Fruit fly (Drosophila melanogaster): ENCODE results near the gene Mettl14.

The Mettl14 gene

DNA sequence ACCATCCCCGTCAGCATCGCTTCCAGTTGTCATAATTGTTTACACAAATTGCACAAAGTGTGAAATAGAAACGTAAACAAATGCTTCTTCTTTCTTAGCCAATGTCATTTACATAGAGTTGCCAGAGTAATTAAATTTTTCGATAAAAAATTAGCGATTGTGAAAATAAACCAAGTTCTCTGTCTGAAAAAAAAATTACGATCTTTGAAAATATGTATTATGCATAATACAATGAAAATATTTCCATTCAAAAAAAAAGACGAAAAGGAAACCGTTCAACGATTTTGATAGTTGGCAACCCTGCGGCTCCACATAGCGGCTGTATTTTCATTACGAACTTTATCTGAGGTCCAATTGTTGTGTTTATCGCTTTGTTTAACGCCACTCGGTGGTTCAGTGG, 2.9 kb downstream of the Mettl14 start, which contains the start of the genes CG7810 and CG7806 (continued):
- TF ChIP-seq zen (tag; optimal IDR thresholded peaks at IDR 0.05) (peak; percentile 87), dati (GFP tag; IDR thresholded peaks at IDR 0.05) (peak; percentile 72; the same call in 1 of the 2 replicates), az2 (GFP tag; optimal IDR thresholded peaks at IDR 0.05) (peak; percentile 93), pita (GFP tag; optimal IDR thresholded peaks at IDR 0.05) (no peak), tll (GFP tag; optimal IDR thresholded peaks at IDR 0.05) (peak in 1 of 2 experiments; percentile 66), lmd (GFP tag; IDR thresholded peaks at IDR 0.05) (peak; percentile 90), CG10147 (GFP tag; optimal IDR thresholded peaks at IDR 0.05) (peak; percentile 84), sc (optimal IDR thresholded peaks at IDR 0.05) (no peak), sc (GFP tag; optimal IDR thresholded peaks at IDR 0.05) (peak; percentile 69), ab (GFP tag; optimal IDR thresholded peaks at IDR 0.05) (peak; percentile 54), caup (GFP tag; optimal IDR thresholded peaks at IDR 0.05; ENCODE audit: severe bottlenecking) (peak; percentile 83), ham (GFP tag; IDR thresholded peaks at IDR 0.05) (no peak; the same call in 1 of the 2 replicates), CG6175 (GFP tag; IDR thresholded peaks at IDR 0.05) (no peak), Sin3A (optimal IDR thresholded peaks at IDR 0.05) (no peak), ERR (GFP tag; optimal IDR thresholded peaks at IDR 0.05) (peak; percentile 79), Eip74EF (GFP tag; optimal IDR thresholded peaks at IDR 0.05) (peak in 1 of 2 experiments; percentile 88), Sry-β (GFP tag; optimal IDR thresholded peaks at IDR 0.05) (peak; percentile 24), CG9932 (GFP tag; IDR thresholded peaks at IDR 0.05) (peak; percentile 89), Hsf (GFP tag; optimal IDR thresholded peaks at IDR 0.05) (peak; percentile 94), chif (GFP tag; optimal IDR thresholded peaks at IDR 0.05) (peak; percentile 83 to 92), aop (GFP tag; IDR thresholded peaks at IDR 0.05) (0 out of 2 replicates have a peak, but pooled peaks have one; percentile 29), HLH4C (GFP tag; IDR thresholded peaks at IDR 0.05; ENCODE audit: partially characterized antibody) (peak; percentile 52), CG11696 (GFP tag; IDR thresholded peaks at IDR 0.05) (peak; percentile 67), CG4328 (GFP tag; optimal IDR thresholded peaks at IDR 0.05) (peak; percentile 77), CG7372 (GFP tag; IDR thresholded peaks at IDR 0.05) (peak; percentile 81), MBD-R2 (GFP tag; IDR thresholded peaks at IDR 0.05) (peak; percentile 97), al (GFP tag; IDR thresholded peaks at IDR 0.05) (peak; percentile 83), stwl (tag; optimal IDR thresholded peaks at IDR 0.05) (peak; percentile 90), usp (GFP tag; optimal IDR thresholded peaks at IDR 0.05) (no peak), ac (GFP tag; optimal IDR thresholded peaks at IDR 0.05) (peak; percentile 35), tgo (GFP tag; IDR thresholded peaks at IDR 0.05) (peak; percentile 93), Atf-2 (GFP tag; optimal IDR thresholded peaks at IDR 0.05) (peak; percentile 86), CG42726 (GFP tag; IDR thresholded peaks at IDR 0.05; ENCODE audit: partially characterized antibody) (no peak), h (optimal IDR thresholded peaks at IDR 0.05) (no peak), CG10462 (GFP tag; optimal IDR thresholded peaks at IDR 0.05) (peak; percentile 82), Hand (GFP tag; optimal IDR thresholded peaks at IDR 0.05) (peak; percentile 69), sd (tag; optimal IDR thresholded peaks at IDR 0.05) (no peak), eve (GFP tag; optimal IDR thresholded peaks at IDR 0.05) (no peak), Adf1 (GFP tag; IDR thresholded peaks at IDR 0.05) (peak; percentile 65), Six4 (GFP tag; optimal IDR thresholded peaks at IDR 0.05) (peak; percentile 82), fu2 (GFP tag; optimal IDR thresholded peaks at IDR 0.05) (peak; percentile 88), CG6272 (GFP tag; IDR thresholded peaks at IDR 0.05) (peak; percentile 69), CG16779 (GFP tag; IDR thresholded peaks at IDR 0.05) (peak; percentile 89), HHEX (GFP tag; optimal IDR thresholded peaks at IDR 0.05) (peak; percentile 80), CG18262 (tag; optimal IDR thresholded peaks at IDR 0.05) (peak; percentile 90), CG17385 (GFP tag; optimal IDR thresholded peaks at IDR 0.05) (peak; percentile 99), emc (GFP tag; optimal IDR thresholded peaks at IDR 0.05) (peak; percentile 73), CG34224 (GFP tag; IDR thresholded peaks at IDR 0.05; ENCODE audit: partially characterized antibody) (peak; percentile 47; the same call in 1 of the 3 replicates), nmo (GFP tag; optimal IDR thresholded peaks at IDR 0.05) (peak; percentile 92), CG8478 (optimal IDR thresholded peaks at IDR 0.05) (no peak), sens (GFP tag) (peak; percentile 99), D19A (tag; optimal IDR thresholded peaks at IDR 0.05) (peak; percentile 78)
